Fruit fly (Drosophila melanogaster) whole organism, embryonic: Measurements from ENCODE around the gene Oseg2.

ENCODE experiments used
- CG12391 ChIP-seq: fragments of 200-800 bp; sonication (Bioruptor generic); optimal IDR thresholded peaks from 3 replicates; lab custom pipeline; 2018; ENCODE audit warnings: missing biosample characterization, mild to moderate bottlenecking, missing genetic modification characterization, moderate library complexity
- CG14441 ChIP-seq: fragments of 200-800 bp; sonication (Bioruptor generic); IDR thresholded peaks from 2 replicates; pipeline ENCODE4 v1.3.6; 2022; ENCODE audit warnings: missing biosample characterization, missing genetic modification characterization
- CG14860 ChIP-seq: fragments of 200-800 bp; sonication (Bioruptor generic); IDR thresholded peaks from 3 replicates; pipeline ENCODE4 v1.3.6; 2022; ENCODE audit warnings: missing biosample characterization, missing genetic modification characterization; ENCODE audit not compliant: partially characterized antibody
- CG1529 ChIP-seq: fragments of 200-800 bp; sonication (Bioruptor generic); optimal IDR thresholded peaks from 3 replicates; lab custom pipeline; 2018; ENCODE audit warnings: missing biosample characterization, missing genetic modification characterization
- CG17385 ChIP-seq: fragments of 200-800 bp; sonication (Bioruptor generic); optimal IDR thresholded peaks from 3 replicates; lab custom pipeline; 2018; ENCODE audit warnings: missing biosample characterization, mild to moderate bottlenecking, missing genetic modification characterization
- CG30403 ChIP-seq: fragments of 200-800 bp; sonication (Bioruptor generic); optimal IDR thresholded peaks from 3 replicates; lab custom pipeline; 2016; ENCODE audit warnings: missing biosample characterization, missing genetic modification characterization
- CG3065 ChIP-seq: fragments of 200-800 bp; sonication (Bioruptor generic); optimal IDR thresholded peaks from 2 replicates; lab custom pipeline; 2016; ENCODE audit warnings: missing biosample characterization, missing genetic modification characterization
- CG34224 ChIP-seq: fragments of 200-800 bp; sonication (Bioruptor generic); IDR thresholded peaks from 3 replicates; pipeline ENCODE4 v1.3.6; 2022; ENCODE audit warnings: missing biosample characterization, missing genetic modification characterization; ENCODE audit not compliant: partially characterized antibody
- CG3847 ChIP-seq: fragments of 200-800 bp; sonication (Bioruptor generic); IDR thresholded peaks from 2 replicates; pipeline ENCODE4 v1.3.6; 2022; ENCODE audit warnings: missing biosample characterization, missing genetic modification characterization
- CG4360 ChIP-seq: fragments of 200-800 bp; sonication (Bioruptor generic); IDR thresholded peaks from 2 replicates; pipeline ENCODE4 v1.3.6; 2022; ENCODE audit warnings: missing biosample characterization, missing genetic modification characterization
- CG6683 ChIP-seq: fragments of 200-800 bp; sonication (Bioruptor generic); optimal IDR thresholded peaks from 2 replicates; lab custom pipeline; 2017; ENCODE audit warnings: missing biosample characterization, mild to moderate bottlenecking, missing genetic modification characterization, missing genetic modification reagents
- CG6854 ChIP-seq: fragments of 200-800 bp; sonication (Bioruptor generic); optimal IDR thresholded peaks from 3 replicates; lab custom pipeline; 2017; ENCODE audit warnings: missing biosample characterization, mild to moderate bottlenecking, missing genetic modification characterization
- CG8388 ChIP-seq: fragments of 200-800 bp; sonication (Bioruptor generic); optimal IDR thresholded peaks from 2 replicates; lab custom pipeline; 2019; ENCODE audit warnings: missing biosample characterization, mild to moderate bottlenecking, missing genetic modification characterization, moderate library complexity
- CG8924 ChIP-seq: fragments of 200-800 bp; optimal IDR thresholded peaks from 3 replicates; lab custom pipeline; 2019; ENCODE audit warnings: missing biosample characterization, mild to moderate bottlenecking, missing genetic modification characterization, moderate library complexity
- CTCF ChIP-seq: fragments of 200-800 bp; sonication (Bioruptor generic); optimal IDR thresholded peaks from 2 replicates; lab custom pipeline; 2017; ENCODE audit warnings: missing biosample characterization, mild to moderate bottlenecking, missing genetic modification characterization, moderate library complexity
- Dip3 ChIP-seq: fragments of 200-800 bp; sonication (Bioruptor generic); optimal IDR thresholded peaks from 3 replicates; lab custom pipeline; 2016; ENCODE audit warnings: missing biosample characterization, missing genetic modification characterization
- Dll ChIP-seq: fragments of 200-800 bp; sonication (Bioruptor generic); IDR thresholded peaks from 4 replicates; pipeline ENCODE4 v1.3.6; 2022; ENCODE audit warnings: missing biosample characterization, missing genetic modification characterization; ENCODE audit not compliant: partially characterized antibody
- Doc3 ChIP-seq: fragments of 200-800 bp; sonication (Bioruptor generic); IDR thresholded peaks from 3 replicates; pipeline ENCODE4 v1.3.6; 2022; ENCODE audit warnings: missing biosample characterization, missing genetic modification characterization; ENCODE audit not compliant: partially characterized antibody
- Elba2 ChIP-seq: fragments of 200-800 bp; sonication (Bioruptor generic); optimal IDR thresholded peaks from 3 replicates; lab custom pipeline; 2016; ENCODE audit warnings: missing biosample characterization, missing genetic modification characterization
- Gug ChIP-seq: fragments of 200-800 bp; sonication (Bioruptor generic); IDR thresholded peaks from 4 replicates; pipeline ENCODE4 v1.3.6; 2022; ENCODE audit warnings: missing biosample characterization, missing genetic modification characterization
- HmgZ ChIP-seq: fragments of 200-800 bp; sonication (Bioruptor generic); optimal IDR thresholded peaks from 2 replicates; lab custom pipeline; 2018; ENCODE audit warnings: missing biosample characterization, mild to moderate bottlenecking, missing genetic modification characterization
- Hmr ChIP-seq: fragments of 200-800 bp; sonication (Bioruptor generic); optimal IDR thresholded peaks from 3 replicates; lab custom pipeline; 2017; ENCODE audit warnings: mild to moderate bottlenecking, missing biosample characterization, missing genetic modification reagents, missing genetic modification characterization
- Hmx ChIP-seq: fragments of 200-800 bp; sonication (Bioruptor generic); optimal IDR thresholded peaks from 2 replicates; lab custom pipeline; 2016; ENCODE audit warnings: missing biosample characterization, missing genetic modification characterization
- Lhr ChIP-seq: fragments of 200-800 bp; sonication (Bioruptor generic); optimal IDR thresholded peaks from 3 replicates; lab custom pipeline; 2017; ENCODE audit warnings: mild to moderate bottlenecking, missing biosample characterization, missing genetic modification reagents, missing genetic modification characterization
- Meics ChIP-seq: fragments of 200-800 bp; sonication (Bioruptor generic); optimal IDR thresholded peaks from 2 replicates; lab custom pipeline; 2017; ENCODE audit warnings: missing biosample characterization, mild to moderate bottlenecking, missing genetic modification characterization
- NC2α ChIP-seq: fragments of 200-800 bp; sonication (Bioruptor generic); optimal IDR thresholded peaks from 2 replicates; lab custom pipeline; 2016; ENCODE audit warnings: missing biosample characterization, missing genetic modification characterization
- amos ChIP-seq: fragments of 200-800 bp; sonication (Bioruptor generic); IDR thresholded peaks from 2 replicates; pipeline ENCODE4 v1.3.6; 2022; ENCODE audit warnings: missing biosample characterization, missing genetic modification characterization; ENCODE audit not compliant: partially characterized antibody
- ato ChIP-seq: fragments of 200-800 bp; sonication (Bioruptor generic); IDR thresholded peaks from 2 replicates; pipeline ENCODE4 v1.3.6; 2022; ENCODE audit warnings: missing biosample characterization, missing genetic modification characterization; ENCODE audit not compliant: partially characterized antibody
- bbx ChIP-seq: fragments of 200-800 bp; sonication (Bioruptor generic); IDR thresholded peaks from 2 replicates; pipeline ENCODE4 v1.3.6; 2022; ENCODE audit warnings: missing biosample characterization, missing genetic modification characterization; ENCODE audit not compliant: partially characterized antibody
- bcd ChIP-seq: fragments of 200-800 bp; sonication (Bioruptor generic); optimal IDR thresholded peaks from 2 replicates; lab custom pipeline; 2017; ENCODE audit warnings: missing biosample characterization, mild to moderate bottlenecking, missing genetic modification characterization
- chif ChIP-seq, 2 experiments: fragments of 200-800 bp; sonication (Bioruptor generic); optimal IDR thresholded peaks; 3 replicates each; lab custom pipeline; 2016; ENCODE audit warnings: missing biosample characterization in 2 of 2, missing genetic modification characterization in 2 of 2
- chinmo ChIP-seq: fragments of 200-800 bp; sonication (Bioruptor generic); IDR thresholded peaks from 4 replicates; pipeline ENCODE4 v1.3.6; 2022; ENCODE audit warnings: missing biosample characterization, missing genetic modification characterization; ENCODE audit not compliant: partially characterized antibody
- dan ChIP-seq: fragments of 200-800 bp; sonication (Bioruptor generic); IDR thresholded peaks from 2 replicates; pipeline ENCODE4 v1.3.6; 2022; ENCODE audit warnings: missing biosample characterization, missing genetic modification characterization
- dysf ChIP-seq: fragments of 200-800 bp; sonication (Bioruptor generic); IDR thresholded peaks from 3 replicates; pipeline ENCODE4 v1.3.6; 2022; ENCODE audit warnings: missing biosample characterization, missing genetic modification characterization
- hb ChIP-seq: fragments of 200-800 bp; sonication (Bioruptor generic); IDR thresholded peaks from 3 replicates; pipeline ENCODE4 v1.3.6; 2022; ENCODE audit warnings: missing biosample characterization, missing genetic modification characterization; ENCODE audit not compliant: partially characterized antibody
- her ChIP-seq: fragments of 200-800 bp; sonication (Bioruptor generic); optimal IDR thresholded peaks from 2 replicates; lab custom pipeline; 2016; ENCODE audit warnings: missing biosample characterization, missing genetic modification characterization
- hkb ChIP-seq, 2 experiments: fragments of 200-800 bp in 1 of 2; fragments of >200 bp in 1 of 2; sonication (Bioruptor generic) in 1 of 2; IDR thresholded peaks in 1 of 2; optimal IDR thresholded peaks in 1 of 2; 2 replicates each; pipeline versions ENCODE4 v1.3.6 to Lab custom; 2017 to 2022; ENCODE audit warnings: missing biosample characterization in 1 of 2, missing genetic modification characterization in 1 of 2
- kah ChIP-seq: fragments of 200-800 bp; sonication (Bioruptor generic); optimal IDR thresholded peaks from 2 replicates; lab custom pipeline; 2018; ENCODE audit warnings: missing biosample characterization, mild to moderate bottlenecking, missing genetic modification characterization
- knrl ChIP-seq: fragments of 200-800 bp; sonication (Bioruptor generic); IDR thresholded peaks from 3 replicates; pipeline ENCODE4 v1.3.6; 2022; ENCODE audit warnings: missing biosample characterization, missing genetic modification characterization; ENCODE audit not compliant: partially characterized antibody
- nerfin-2 ChIP-seq: fragments of 200-800 bp; sonication (Bioruptor generic); IDR thresholded peaks from 2 replicates; pipeline ENCODE4 v1.3.6; 2022; ENCODE audit warnings: missing biosample characterization, missing genetic modification characterization; ENCODE audit not compliant: partially characterized antibody
- onecut ChIP-seq: fragments of 200-800 bp; sonication (Bioruptor generic); IDR thresholded peaks from 2 replicates; pipeline ENCODE4 v1.3.6; 2022; ENCODE audit warnings: missing biosample characterization, missing genetic modification characterization
- p53 ChIP-seq: fragments of 200-800 bp; sonication (Bioruptor generic); optimal IDR thresholded peaks from 2 replicates; lab custom pipeline; 2016; ENCODE audit warnings: missing biosample characterization, missing genetic modification characterization
- pita ChIP-seq: fragments of 200-800 bp; sonication (Bioruptor generic); optimal IDR thresholded peaks from 2 replicates; lab custom pipeline; 2017; ENCODE audit warnings: missing biosample characterization, mild to moderate bottlenecking, missing genetic modification characterization
- pzg ChIP-seq: fragments of 200-800 bp; sonication (Bioruptor generic); optimal IDR thresholded peaks from 3 replicates; lab custom pipeline; 2018; ENCODE audit warnings: missing biosample characterization, mild to moderate bottlenecking, missing genetic modification characterization, moderate library complexity
- ro ChIP-seq: fragments of 200-800 bp; sonication (Bioruptor generic); IDR thresholded peaks from 2 replicates; pipeline ENCODE4 v1.3.6; 2022; ENCODE audit warnings: missing biosample characterization, missing genetic modification characterization
- stc ChIP-seq: fragments of 200-800 bp; sonication (Bioruptor generic); IDR thresholded peaks from 2 replicates; pipeline ENCODE4 v1.3.6; 2022; ENCODE audit warnings: missing biosample characterization, missing genetic modification characterization
- trem ChIP-seq: fragments of 200-800 bp; optimal IDR thresholded peaks from 3 replicates; lab custom pipeline; 2019; ENCODE audit warnings: missing biosample characterization, mild to moderate bottlenecking, missing genetic modification characterization, moderate library complexity
- vvl ChIP-seq: fragments of 200-800 bp; sonication (Bioruptor generic); IDR thresholded peaks from 2 replicates; pipeline ENCODE4 v1.3.6; 2022; ENCODE audit warnings: missing biosample characterization, missing genetic modification characterization

Gene Oseg2

DNA sequence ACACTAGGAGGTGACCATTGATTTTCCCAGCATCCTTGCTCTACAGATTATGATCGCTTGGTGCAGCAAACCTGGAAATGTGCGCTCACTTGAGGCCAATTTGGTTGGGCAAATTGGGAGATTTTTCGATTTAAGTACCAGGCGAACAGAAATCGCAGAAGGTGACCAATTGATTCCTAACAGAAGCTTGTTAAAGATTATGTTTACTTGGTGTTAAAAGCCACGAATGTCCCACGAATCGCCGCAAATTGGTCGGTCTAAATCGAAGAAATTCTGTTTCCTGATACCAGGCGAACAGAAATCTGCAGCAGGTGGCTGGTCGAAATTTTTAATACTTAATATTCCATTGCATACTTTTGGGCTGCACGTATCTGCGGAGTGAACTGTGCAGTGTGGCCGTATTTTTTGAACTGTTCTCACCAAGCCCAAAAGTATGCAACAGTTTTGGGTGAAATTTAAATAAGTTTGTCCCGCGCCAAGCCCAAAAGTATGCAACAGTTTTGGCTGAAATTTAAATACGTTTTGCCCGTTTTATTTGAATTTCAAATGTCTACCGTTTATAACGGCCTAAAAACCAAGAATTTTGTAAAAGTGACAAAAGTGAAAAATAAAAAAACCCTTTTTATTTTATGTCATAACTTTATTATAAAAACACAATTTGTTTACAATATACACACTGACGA is 14.5 kb downstream of the Oseg2 start, which contains the start of gene CG32301:
Gene CG32301, plus strand, starts transcription at position 633 of the 683 bp plus-strand sequence.
- TF ChIP-seq knrl (GFP tag; lab: Robert Waterston, UW) (peak; percentile 24; the same call in 1 of the 3 replicates), p53 (GFP tag; lab: Kevin White, UChicago) (no peak), Hmr (GFP tag; lab: Kevin White, UChicago) (peak; percentile 70), Elba2 (GFP tag; lab: Kevin White, UChicago) (no peak), bcd (GFP tag; lab: Kevin White, UChicago) (no peak), CG30403 (GFP tag; lab: Kevin White, UChicago) (no peak), nerfin-2 (GFP tag; lab: Robert Waterston, UW) (peak; percentile 41; the same call in 1 of the 2 replicates), Meics (no peak), Dip3 (no peak), vvl (peak; percentile 28; the same call in 1 of the 2 replicates), CG17385 (GFP tag; lab: Kevin White, UChicago) (no peak), onecut (GFP tag; lab: Robert Waterston, UW) (peak; percentile 43), stc (GFP tag; lab: Robert Waterston, UW) (peak; percentile 41; the same call in 1 of the 2 replicates), CG14441 (GFP tag; lab: Robert Waterston, UW) (no peak), her (GFP tag; lab: Kevin White, UChicago) (no peak), chinmo (GFP tag; lab: Robert Waterston, UW) (peak; percentile 74; the same call in 2 of the 4 replicates), CG3847 (GFP tag; lab: Robert Waterston, UW) (0 out of 2 replicates have a peak, but pooled peaks have one; percentile 9), CTCF (peak; percentile 62), CG34224 (peak; percentile 48; the same call in 2 of the 3 replicates), CG6683 (GFP tag; lab: Kevin White, UChicago) (no peak), CG14860 (GFP tag; lab: Robert Waterston, UW) (peak; percentile 53; the same call in 1 of the 3 replicates), CG6854 (no peak), ato (peak; percentile 29; the same call in 1 of the 2 replicates), dan (GFP tag; lab: Robert Waterston, UW) (no peak), CG8388 (GFP tag; lab: Kevin White, UChicago) (no peak), Gug (GFP tag; lab: Robert Waterston, UW) (no peak), kah (peak; percentile 52), amos (GFP tag; lab: Robert Waterston, UW) (peak; percentile 32; the same call in 1 of the 2 replicates), pita (GFP tag; lab: Kevin White, UChicago) (no peak), CG3065 (GFP tag; lab: Kevin White, UChicago) (no peak), Lhr (GFP tag; lab: Kevin White, UChicago) (peak; percentile 99), CG1529 (GFP tag; lab: Kevin White, UChicago) (no peak), pzg (GFP tag; lab: Kevin White, UChicago) (peak; percentile 3), NC2α (GFP tag; lab: Kevin White, UChicago) (no peak), CG8924 (no peak), CG12391 (tag; lab: Kevin White, UChicago) (no peak), Hmx (GFP tag; lab: Kevin White, UChicago) (no peak), bbx (GFP tag; lab: Robert Waterston, UW) (peak; percentile 51), dysf (GFP tag; lab: Robert Waterston, UW) (no peak), Doc3 (GFP tag; lab: Robert Waterston, UW) (no peak; the same call in 2 of the 3 replicates), hkb (optimal IDR thresholded peaks at IDR 0.05; lab: Kevin White, UChicago) (peak; percentile 80), hkb (GFP tag; IDR thresholded peaks at IDR 0.05; lab: Robert Waterston, UW) (no peak), Dll (GFP tag; lab: Robert Waterston, UW) (peak; percentile 51; the same call in 2 of the 4 replicates), chif (GFP tag; optimal IDR thresholded peaks at IDR 0.05; lab: Kevin White, UChicago) (no peak), hb (no peak), HmgZ (tag; lab: Kevin White, UChicago) (peak; percentile 30), trem (tag; lab: Kevin White, UChicago) (peak; percentile 6), CG4360 (GFP tag; lab: Robert Waterston, UW) (no peak), ro (GFP tag; lab: Robert Waterston, UW) (no peak)
